Fruit fly (Drosophila melanogaster): ENCODE results near the gene CG15812.
A peak's percentile ranks its signal among the peaks of the same experiment; 100 is the strongest.

CG15812 gene

DNA sequence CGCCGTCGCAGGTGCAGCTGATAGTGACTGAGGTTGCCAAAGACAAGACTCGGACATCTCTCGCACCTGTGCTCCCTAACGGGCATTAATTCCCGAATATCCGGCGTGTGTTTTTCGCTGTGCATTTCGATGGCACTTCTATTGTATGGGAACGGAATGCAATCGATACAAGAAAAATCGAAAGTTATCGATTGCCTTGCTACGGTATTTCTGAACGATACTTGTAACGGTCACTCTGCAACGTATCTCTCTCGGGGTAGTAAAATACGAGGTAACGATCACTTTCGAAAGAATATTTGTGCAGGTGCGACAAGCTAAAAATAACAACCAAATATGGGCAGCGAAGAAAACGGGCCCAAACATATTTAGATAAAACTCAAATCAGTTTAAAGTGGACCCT, 5.2 kb downstream of the CG15812 start, which contains the start of gene CG32280 (continued):
- TF ChIP-seq Xbp1 (GFP tag; optimal IDR thresholded peaks at IDR 0.05) (peak; percentile 13), CG16813 (GFP tag; IDR thresholded peaks at IDR 0.05; ENCODE audit: partially characterized antibody) (peak; percentile 82), CG12659 (GFP tag; optimal IDR thresholded peaks at IDR 0.05) (peak; percentile 65), CG2199 (GFP tag; IDR thresholded peaks at IDR 0.05) (0 out of 3 replicates have a peak, but pooled peaks have one; percentile 6), gfzf (GFP tag; optimal IDR thresholded peaks at IDR 0.05) (peak; percentile 86), CG13123 (GFP tag; optimal IDR thresholded peaks at IDR 0.05) (no peak), Opbp (GFP tag; IDR thresholded peaks at IDR 0.05; ENCODE audit: partially characterized antibody) (peak; percentile 87; the same call in 2 of the 3 replicates), CG17829 (tag; optimal IDR thresholded peaks at IDR 0.05) (peak; percentile 33), Abd-B (GFP tag; optimal IDR thresholded peaks at IDR 0.05) (no peak), CG7963 (GFP tag; IDR thresholded peaks at IDR 0.05; ENCODE audit: partially characterized antibody) (peak; percentile 66; the same call in 2 of the 3 replicates), CG32532 (GFP tag; IDR thresholded peaks at IDR 0.05) (peak; percentile 32; the same call in 1 of the 2 replicates), bowl (GFP tag; IDR thresholded peaks at IDR 0.05) (no peak), HmgZ (tag; optimal IDR thresholded peaks at IDR 0.05) (peak; percentile 59), sd (tag; optimal IDR thresholded peaks at IDR 0.05) (peak; percentile 82), dm (GFP tag; optimal IDR thresholded peaks at IDR 0.05) (peak; percentile 26), mirr (GFP tag; optimal IDR thresholded peaks at IDR 0.05) (peak; percentile 0), so (GFP tag; IDR thresholded peaks at IDR 0.05) (0 out of 3 replicates have a peak, but pooled peaks have one; percentile 32), vvl (GFP tag; IDR thresholded peaks at IDR 0.05) (peak; percentile 50), insv (GFP tag; optimal IDR thresholded peaks at IDR 0.05) (peak in 1 of 2 experiments; percentile 11), CG12769 (tag; optimal IDR thresholded peaks at IDR 0.05) (no peak), pfk (GFP tag; optimal IDR thresholded peaks at IDR 0.05) (peak; percentile 69), CG34422 (GFP tag; IDR thresholded peaks at IDR 0.05) (no peak; the same call in 2 of the 3 replicates), CG31224 (GFP tag; IDR thresholded peaks at IDR 0.05) (no peak), CG14441 (GFP tag; IDR thresholded peaks at IDR 0.05) (peak; percentile 46; the same call in 1 of the 2 replicates), Myb (GFP tag; optimal IDR thresholded peaks at IDR 0.05) (peak; percentile 82), Antp (GFP tag; optimal IDR thresholded peaks at IDR 0.05) (peak; percentile 35), CG12155 (GFP tag; optimal IDR thresholded peaks at IDR 0.05) (peak; percentile 46), CG14710 (tag; optimal IDR thresholded peaks at IDR 0.05) (peak; percentile 31), sug (tag; optimal IDR thresholded peaks at IDR 0.05) (peak; percentile 22), shn (GFP tag; optimal IDR thresholded peaks at IDR 0.05) (peak; percentile 56), CG11247 (GFP tag; IDR thresholded peaks at IDR 0.05) (no peak), HLH3B (GFP tag; IDR thresholded peaks at IDR 0.05) (no peak), unpg (GFP tag; optimal IDR thresholded peaks at IDR 0.05) (peak; percentile 20), inv (GFP tag; IDR thresholded peaks at IDR 0.05; ENCODE audit: partially characterized antibody) (peak; percentile 77), sna (GFP tag; IDR thresholded peaks at IDR 0.05; ENCODE audit: partially characterized antibody) (peak; percentile 81), amos (GFP tag; IDR thresholded peaks at IDR 0.05; ENCODE audit: partially characterized antibody) (peak; percentile 91), gcm2 (GFP tag; optimal IDR thresholded peaks at IDR 0.05) (no peak), dmrt11E (tag; optimal IDR thresholded peaks at IDR 0.05) (no peak), Nf-YC (tag; optimal IDR thresholded peaks at IDR 0.05) (peak; percentile 20), HLHmδ (GFP tag; optimal IDR thresholded peaks at IDR 0.05) (peak; percentile 69), pros (GFP tag; optimal IDR thresholded peaks at IDR 0.05) (no peak), zen2 (GFP tag; IDR thresholded peaks at IDR 0.05; ENCODE audit: partially characterized antibody) (peak; percentile 92), CG2202 (tag; optimal IDR thresholded peaks at IDR 0.05) (no peak), CG9932 (GFP tag; IDR thresholded peaks at IDR 0.05) (peak; percentile 63), CG4424 (GFP tag; optimal IDR thresholded peaks at IDR 0.05) (peak; percentile 6), GATAe (GFP tag; conservative IDR thresholded peaks at IDR 0.05) (no peak), CG4360 (GFP tag; IDR thresholded peaks at IDR 0.05) (no peak), CG8478 (optimal IDR thresholded peaks at IDR 0.05) (no peak), CG8765 (GFP tag; IDR thresholded peaks at IDR 0.05) (no peak), CG12391 (tag; optimal IDR thresholded peaks at IDR 0.05) (peak; percentile 23)
